Worm (Caenorhabditis elegans) whole organism, L4/young adult: ENCODE measurements around the gene F38C2.7.

Source experiments
- dao-5 ChIP-seq: sonication (generic microtip); optimal IDR thresholded peaks from 2 replicates; lab custom pipeline; 2016; ENCODE audit warnings: missing genotype, missing genetic modification characterization, moderate library complexity, missing compliant biosample characterization
- him-1 ChIP-seq: sonication (generic microtip); optimal IDR thresholded peaks from 2 replicates; lab custom pipeline; 2016; ENCODE audit warnings: missing genotype, missing genetic modification reagents, missing genetic modification characterization, missing compliant biosample characterization

- no peak for TF ChIP-seq him-1 (tag; lab: Kevin White, UChicago)
- TF ChIP-seq dao-5, result no peak
Measured at ce11 chrIV:16290745-16291144, 13.6 kb upstream of the F38C2.7 start, which contains the start of gene srz-75.
